Fruit fly (Drosophila melanogaster) whole organism, embryonic: ENCODE data around the gene CG31204.

Experiments used
- Ada2b ChIP-seq: fragments of 200-800 bp; sonication (Bioruptor generic); IDR thresholded peaks from 2 replicates; pipeline ENCODE4 v1.3.6; 2022; ENCODE audit warnings: missing biosample characterization, missing genetic modification characterization
- Blimp-1 ChIP-seq: fragments of 200-800 bp; sonication (Bioruptor generic); optimal IDR thresholded peaks from 3 replicates; lab custom pipeline; 2018; ENCODE audit warnings: missing biosample characterization, missing genetic modification characterization, mild to moderate bottlenecking, moderate library complexity, missing genetic modification reagents
- CG10565 ChIP-seq: fragments of 200-800 bp; sonication (Bioruptor generic); optimal IDR thresholded peaks from 3 replicates; lab custom pipeline; 2016; ENCODE audit warnings: missing biosample characterization, mild to moderate bottlenecking, missing genetic modification characterization
- CG13296 ChIP-seq: fragments of 200-800 bp; sonication (Bioruptor generic); optimal IDR thresholded peaks from 3 replicates; lab custom pipeline; 2018; ENCODE audit warnings: missing biosample characterization, mild to moderate bottlenecking, missing genetic modification characterization
- CG13775 ChIP-seq: fragments of 200-800 bp; sonication (Bioruptor generic); optimal IDR thresholded peaks from 3 replicates; lab custom pipeline; 2017; ENCODE audit warnings: missing biosample characterization, mild to moderate bottlenecking, missing genetic modification characterization
- CG14710 ChIP-seq: fragments of 200-800 bp; sonication (Bioruptor generic); optimal IDR thresholded peaks from 3 replicates; lab custom pipeline; 2019; ENCODE audit warnings: missing biosample characterization, mild to moderate bottlenecking, missing genetic modification characterization, moderate library complexity
- CG18619 ChIP-seq: fragments of 200-800 bp; sonication (Bioruptor generic); optimal IDR thresholded peaks from 3 replicates; lab custom pipeline; 2017; ENCODE audit warnings: missing biosample characterization, mild to moderate bottlenecking, missing genetic modification characterization
- CG2712 ChIP-seq: fragments of 200-800 bp; optimal IDR thresholded peaks from 3 replicates; lab custom pipeline; 2019; ENCODE audit warnings: missing biosample characterization, mild to moderate bottlenecking, missing genetic modification characterization, moderate library complexity
- CG2889 ChIP-seq: fragments of 200-800 bp; sonication (Bioruptor generic); IDR thresholded peaks from 3 replicates; pipeline ENCODE4 v1.3.6; 2022; ENCODE audit warnings: missing biosample characterization, missing genetic modification characterization
- CG3163 ChIP-seq: fragments of 200-800 bp; sonication (Bioruptor generic); optimal IDR thresholded peaks from 3 replicates; lab custom pipeline; 2016; ENCODE audit warnings: missing biosample characterization, missing genetic modification characterization
- CG3407 ChIP-seq: fragments of 200-800 bp; sonication (Bioruptor generic); optimal IDR thresholded peaks from 2 replicates; lab custom pipeline; 2018; ENCODE audit warnings: missing biosample characterization, mild to moderate bottlenecking, missing genetic modification characterization
- CG3838 ChIP-seq: fragments of 200-800 bp; sonication (Bioruptor generic); optimal IDR thresholded peaks from 3 replicates; lab custom pipeline; 2016; ENCODE audit warnings: missing biosample characterization, missing genetic modification characterization
- CG43689 ChIP-seq: fragments of 200-800 bp; sonication (Bioruptor generic); IDR thresholded peaks from 2 replicates; pipeline ENCODE4 v1.3.6; 2022; ENCODE audit warnings: missing biosample characterization, missing genetic modification characterization
- CG4730 ChIP-seq: fragments of 200-800 bp; sonication (Bioruptor generic); IDR thresholded peaks from 2 replicates; pipeline ENCODE4 v1.3.6; 2022; ENCODE audit warnings: missing biosample characterization, missing genetic modification characterization
- CG4820 ChIP-seq: fragments of 200-800 bp; sonication (Bioruptor generic); optimal IDR thresholded peaks from 3 replicates; lab custom pipeline; 2016; ENCODE audit warnings: missing biosample characterization, missing genetic modification characterization
- CG6254 ChIP-seq: fragments of 200-800 bp; sonication (Bioruptor generic); optimal IDR thresholded peaks from 3 replicates; lab custom pipeline; 2017; ENCODE audit warnings: mild to moderate bottlenecking, missing biosample characterization, missing genetic modification reagents, missing genetic modification characterization
- CG6854 ChIP-seq: fragments of 200-800 bp; sonication (Bioruptor generic); optimal IDR thresholded peaks from 3 replicates; lab custom pipeline; 2017; ENCODE audit warnings: missing biosample characterization, mild to moderate bottlenecking, missing genetic modification characterization
- CG7271 ChIP-seq: fragments of 200-800 bp; sonication (Bioruptor generic); optimal IDR thresholded peaks from 2 replicates; lab custom pipeline; 2018; ENCODE audit warnings: missing biosample characterization, mild to moderate bottlenecking, missing genetic modification characterization, moderate library complexity
- CG7357 ChIP-seq: fragments of 200-800 bp; sonication (Bioruptor generic); IDR thresholded peaks from 3 replicates; pipeline ENCODE4 v1.3.6; 2022; ENCODE audit warnings: missing biosample characterization, missing genetic modification characterization
- CG8281 ChIP-seq: fragments of 200-800 bp; sonication (Bioruptor generic); optimal IDR thresholded peaks from 2 replicates; lab custom pipeline; 2018; ENCODE audit warnings: missing biosample characterization, mild to moderate bottlenecking, missing genetic modification characterization, moderate library complexity
- CG8290 ChIP-seq, 3 experiments: fragments of 200-800 bp; sonication (Bioruptor generic); optimal IDR thresholded peaks; 2 replicates each; lab custom pipeline; 2016 to 2019; ENCODE audit warnings: missing biosample characterization in 3 of 3, missing genetic modification characterization in 3 of 3, mild to moderate bottlenecking in 2 of 3, moderate library complexity in 1 of 3
- CHES-1-like ChIP-seq: fragments of 200-800 bp; sonication (Bioruptor generic); optimal IDR thresholded peaks from 2 replicates; lab custom pipeline; 2016; ENCODE audit warnings: missing biosample characterization, missing genetic modification characterization
- Chrac-16 ChIP-seq: fragments of 200-800 bp; sonication (Bioruptor generic); optimal IDR thresholded peaks from 3 replicates; lab custom pipeline; 2016; ENCODE audit warnings: missing biosample characterization, missing genetic modification characterization
- D19B ChIP-seq: fragments of 200-800 bp; sonication (Bioruptor generic); optimal IDR thresholded peaks from 2 replicates; lab custom pipeline; 2017; ENCODE audit warnings: missing biosample characterization, mild to moderate bottlenecking, missing genetic modification characterization
- Ets65A ChIP-seq: fragments of 200-800 bp; sonication (Bioruptor generic); peaks from one replicate; lab custom pipeline; 2016; ENCODE audit warnings: missing biosample characterization, missing genetic modification characterization
- Ets97D ChIP-seq: fragments of 200-800 bp; sonication (Bioruptor generic); optimal IDR thresholded peaks from 3 replicates; lab custom pipeline; 2016; ENCODE audit warnings: missing biosample characterization, missing genetic modification characterization
- H2.0 ChIP-seq: fragments of 200-800 bp; sonication (Bioruptor generic); IDR thresholded peaks from 2 replicates; pipeline ENCODE4 v1.3.6; 2022; ENCODE audit warnings: missing biosample characterization, missing genetic modification characterization
- HmgZ ChIP-seq: fragments of 200-800 bp; sonication (Bioruptor generic); optimal IDR thresholded peaks from 2 replicates; lab custom pipeline; 2018; ENCODE audit warnings: missing biosample characterization, mild to moderate bottlenecking, missing genetic modification characterization
- Rx ChIP-seq: fragments of 200-800 bp; sonication (Bioruptor generic); IDR thresholded peaks from 2 replicates; pipeline ENCODE4 v1.3.6; 2022; ENCODE audit warnings: missing biosample characterization, missing genetic modification characterization
- Sox100B ChIP-seq: fragments of 200-800 bp; sonication (Bioruptor generic); optimal IDR thresholded peaks from 3 replicates; lab custom pipeline; 2018; ENCODE audit warnings: missing biosample characterization, mild to moderate bottlenecking, missing genetic modification characterization
- Stat92E ChIP-seq, 3 experiments: fragments of >200 bp in 2 of 3; fragments of 200-800 bp in 1 of 3; sonication (Bioruptor generic) in 1 of 3; optimal IDR thresholded peaks; 2 replicates each; lab custom pipeline; 2017 to 2019; ENCODE audit warnings: missing biosample characterization in 3 of 3, missing genetic modification characterization in 3 of 3, mild to moderate bottlenecking in 1 of 3, moderate library complexity in 1 of 3
- abd-A ChIP-seq: fragments of 200-800 bp; sonication (Bioruptor generic); optimal IDR thresholded peaks from 3 replicates; lab custom pipeline; 2019; ENCODE audit warnings: missing biosample characterization, mild to moderate bottlenecking, missing genetic modification characterization, moderate library complexity
- al ChIP-seq: fragments of 200-800 bp; sonication (Bioruptor generic); IDR thresholded peaks from 2 replicates; pipeline ENCODE4 v1.3.6; 2022; ENCODE audit warnings: missing biosample characterization, missing genetic modification characterization
- bab2 ChIP-seq: fragments of 200-800 bp; sonication (Bioruptor generic); optimal IDR thresholded peaks from 2 replicates; lab custom pipeline; 2016; ENCODE audit warnings: missing biosample characterization, missing genetic modification characterization
- bowl ChIP-seq: fragments of 200-800 bp; sonication (Bioruptor generic); IDR thresholded peaks from 2 replicates; pipeline ENCODE4 v1.3.6; 2022; ENCODE audit warnings: missing biosample characterization, missing genetic modification characterization
- en ChIP-seq: fragments of 200-800 bp; sonication (Bioruptor generic); optimal IDR thresholded peaks from 2 replicates; lab custom pipeline; 2016; ENCODE audit warnings: missing biosample characterization, missing genetic modification characterization
- eve ChIP-seq, 2 experiments: fragments of >200 bp; optimal IDR thresholded peaks; 2 replicates each; lab custom pipeline; 2017; ENCODE audit warnings: missing biosample characterization in 2 of 2, missing genetic modification characterization in 2 of 2
- fd3F ChIP-seq: fragments of 200-800 bp; sonication (Bioruptor generic); optimal IDR thresholded peaks from 2 replicates; lab custom pipeline; 2018; ENCODE audit warnings: missing biosample characterization, mild to moderate bottlenecking, missing genetic modification characterization, moderate library complexity
- gce ChIP-seq: fragments of 200-800 bp; sonication (Bioruptor generic); IDR thresholded peaks from 3 replicates; pipeline ENCODE4 v1.3.6; 2022; ENCODE audit warnings: missing biosample characterization, missing genetic modification characterization
- jing ChIP-seq: fragments of 200-800 bp; sonication (Bioruptor generic); optimal IDR thresholded peaks from 2 replicates; lab custom pipeline; 2018; ENCODE audit warnings: missing biosample characterization, mild to moderate bottlenecking, missing genetic modification characterization
- jumu ChIP-seq: fragments of 200-800 bp; sonication (Bioruptor generic); optimal IDR thresholded peaks from 3 replicates; lab custom pipeline; 2016; ENCODE audit warnings: missing biosample characterization, missing genetic modification characterization
- kay ChIP-seq: fragments of 200-800 bp; sonication (Bioruptor generic); optimal IDR thresholded peaks from 2 replicates; lab custom pipeline; 2016; ENCODE audit warnings: missing biosample characterization, missing genetic modification characterization
- lmd ChIP-seq: fragments of 200-800 bp; sonication (Bioruptor generic); IDR thresholded peaks from 2 replicates; pipeline ENCODE4 v1.3.6; 2022; ENCODE audit warnings: missing biosample characterization, missing genetic modification characterization
- otp ChIP-seq: fragments of 200-800 bp; sonication (Bioruptor generic); IDR thresholded peaks from 3 replicates; pipeline ENCODE4, ENCODE4 v1.3.6; 2022; ENCODE audit warnings: missing biosample characterization, missing genetic modification characterization
- salm ChIP-seq: fragments of 200-800 bp; sonication (Bioruptor generic); optimal IDR thresholded peaks from 2 replicates; lab custom pipeline; 2018; ENCODE audit warnings: missing biosample characterization, mild to moderate bottlenecking, missing genetic modification characterization
- sd ChIP-seq: fragments of 200-800 bp; sonication (Bioruptor generic); optimal IDR thresholded peaks from 3 replicates; lab custom pipeline; 2018; ENCODE audit warnings: missing biosample characterization, mild to moderate bottlenecking, missing genetic modification characterization, moderate library complexity
- seq ChIP-seq: fragments of 200-800 bp; sonication (Bioruptor generic); IDR thresholded peaks from 2 replicates; pipeline ENCODE4 v1.3.6; 2022; ENCODE audit warnings: missing biosample characterization, missing genetic modification characterization
- sna ChIP-seq: fragments of 200-800 bp; sonication (Bioruptor generic); IDR thresholded peaks from 2 replicates; pipeline ENCODE4 v1.3.6; 2022; ENCODE audit warnings: missing biosample characterization, missing genetic modification characterization; ENCODE audit not compliant: partially characterized antibody
- tap ChIP-seq: fragments of 200-800 bp; optimal IDR thresholded peaks from 3 replicates; lab custom pipeline; 2019; ENCODE audit warnings: missing biosample characterization, mild to moderate bottlenecking, missing genetic modification characterization, moderate library complexity
- trh ChIP-seq: fragments of 200-800 bp; sonication (Bioruptor generic); optimal IDR thresholded peaks from 2 replicates; lab custom pipeline; 2016; ENCODE audit warnings: missing biosample characterization, missing genetic modification characterization
- zf30C ChIP-seq: fragments of 200-800 bp; sonication (Bioruptor generic); optimal IDR thresholded peaks from 3 replicates; lab custom pipeline; 2018; ENCODE audit warnings: missing biosample characterization, mild to moderate bottlenecking, missing genetic modification characterization

CG31204 gene

DNA sequence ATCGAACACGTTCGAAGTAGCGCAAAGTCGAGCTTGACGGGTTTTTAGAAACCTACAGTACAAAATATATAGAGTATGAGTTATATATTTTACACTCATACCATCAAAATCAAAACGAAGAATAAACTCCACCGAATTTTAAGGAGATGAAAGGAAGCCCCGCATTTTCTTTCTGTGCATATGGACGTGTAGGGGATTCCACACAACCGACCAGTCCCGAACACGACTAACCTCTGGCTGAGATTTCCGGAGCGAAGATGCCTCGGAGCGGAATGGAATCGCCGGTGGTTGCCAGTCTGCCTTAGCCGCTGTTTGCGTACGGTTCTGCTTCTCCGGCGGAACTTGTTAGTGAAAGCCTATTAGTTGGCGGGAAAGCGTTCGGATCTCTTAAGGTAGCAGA, 9.2 kb downstream of the CG31204 start (continued):
- peak; percentile 92 for TF ChIP-seq D19B (GFP tag; lab: Kevin White, UChicago)
- TF ChIP-seq bowl (GFP tag; lab: Robert Waterston, UW) = peak; percentile 89
- TF ChIP-seq CG2889 (GFP tag; lab: Robert Waterston, UW) = peak; percentile 96
- TF ChIP-seq otp = peak; percentile 97
- TF ChIP-seq gce (GFP tag; lab: Robert Waterston, UW) = peak; percentile 93
- peak; percentile 86 for TF ChIP-seq CG6254 (GFP tag; lab: Kevin White, UChicago)
- peak; percentile 95 for TF ChIP-seq CG3838
- TF ChIP-seq CG18619 (GFP tag; lab: Kevin White, UChicago) = peak; percentile 97
- TF ChIP-seq sd (tag; lab: Kevin White, UChicago) = peak; percentile 91
- TF ChIP-seq CG6854 (GFP tag; lab: Kevin White, UChicago) = peak; percentile 92
- peak; percentile 96 for TF ChIP-seq Rx (GFP tag; lab: Robert Waterston, UW)
- TF ChIP-seq CG3163 (GFP tag; lab: Kevin White, UChicago) = peak; percentile 89
- peak; percentile 99 for TF ChIP-seq jumu (GFP tag; lab: Kevin White, UChicago)
- TF ChIP-seq CG7271 (tag; lab: Kevin White, UChicago) = peak; percentile 76
- TF ChIP-seq salm = peak; percentile 94
- TF ChIP-seq CG3407 (GFP tag; lab: Kevin White, UChicago) = peak; percentile 93
- peak; percentile 95 for TF ChIP-seq CG13775 (GFP tag; lab: Kevin White, UChicago)
- peak in 1 of 2 experiments; percentile 94 for TF ChIP-seq eve (GFP tag; optimal IDR thresholded peaks at IDR 0.05; lab: Kevin White, UChicago)
- peak; percentile 97 for TF ChIP-seq bab2 (GFP tag; lab: Kevin White, UChicago)
- peak; percentile 96 for TF ChIP-seq en
- peak; percentile 84 for TF ChIP-seq CG8281 (tag; lab: Kevin White, UChicago)
- TF ChIP-seq Chrac-16 (GFP tag; lab: Kevin White, UChicago) = peak; percentile 97
- peak; percentile 98 for TF ChIP-seq CHES-1-like (GFP tag; lab: Kevin White, UChicago)
- peak; percentile 97 for TF ChIP-seq seq (GFP tag; lab: Robert Waterston, UW)
- peak; percentile 94 for TF ChIP-seq Blimp-1
- peak; percentile 90 for TF ChIP-seq tap (tag; lab: Kevin White, UChicago)
- peak; percentile 97 for TF ChIP-seq H2.0 (GFP tag; lab: Robert Waterston, UW)
- TF ChIP-seq CG2712 (tag; lab: Kevin White, UChicago) = peak; percentile 98
- peak; percentile 24 for TF ChIP-seq abd-A (tag; lab: Kevin White, UChicago)
- no peak for TF ChIP-seq sna (GFP tag; lab: Robert Waterston, UW)
- peak; percentile 96 for TF ChIP-seq fd3F
- peak; percentile 87 for TF ChIP-seq CG14710 (tag; lab: Kevin White, UChicago)
- peak; percentile 94 for TF ChIP-seq CG13296
- TF ChIP-seq Ada2b (GFP tag; lab: Robert Waterston, UW) = peak; percentile 97
- TF ChIP-seq Stat92E (GFP tag; optimal IDR thresholded peaks at IDR 0.05; lab: Kevin White, UChicago) = peak in 1 of 3 experiments; percentile 92
- peak; percentile 93 for TF ChIP-seq CG4820 (GFP tag; lab: Kevin White, UChicago)
- TF ChIP-seq Ets65A = peak; percentile 99
- TF ChIP-seq CG8290 (GFP tag; optimal IDR thresholded peaks at IDR 0.05; lab: Kevin White, UChicago) = peak; percentile 92
- peak in 1 of 2 experiments; percentile 94 for TF ChIP-seq CG8290 (tag; optimal IDR thresholded peaks at IDR 0.05; lab: Kevin White, UChicago)
- TF ChIP-seq zf30C (GFP tag; lab: Kevin White, UChicago) = peak; percentile 22
- TF ChIP-seq CG4730 = peak; percentile 97
- TF ChIP-seq CG10565 (GFP tag; lab: Kevin White, UChicago) = peak; percentile 80
- peak; percentile 93 for TF ChIP-seq Sox100B (GFP tag; lab: Kevin White, UChicago)
- TF ChIP-seq jing = peak; percentile 96
- peak; percentile 95 for TF ChIP-seq CG7357
- TF ChIP-seq kay (GFP tag; lab: Kevin White, UChicago) = peak; percentile 97
- TF ChIP-seq lmd (GFP tag; lab: Robert Waterston, UW) = peak; percentile 99
- TF ChIP-seq al (GFP tag; lab: Robert Waterston, UW) = peak; percentile 98
- TF ChIP-seq HmgZ = peak; percentile 97
- peak; percentile 92 for TF ChIP-seq Ets97D (GFP tag; lab: Kevin White, UChicago)
- TF ChIP-seq trh (GFP tag; lab: Kevin White, UChicago) = peak; percentile 93
- peak; percentile 92 for TF ChIP-seq CG43689 (GFP tag; lab: Robert Waterston, UW)
